Fruit fly (Drosophila melanogaster) whole organism, adult: Measurements from ENCODE around the gene TwdlX.

ENCODE experiments used
- CG12768 ChIP-seq: fragments of 200-800 bp; sonication (Bioruptor generic); optimal IDR thresholded peaks from 2 replicates; lab custom pipeline; 2017; ENCODE audit warnings: missing biosample characterization, missing genetic modification characterization, mild to moderate bottlenecking, moderate library complexity, missing genetic modification reagents
- CG14711 ChIP-seq: fragments of 200-800 bp; sonication (Bioruptor generic); optimal IDR thresholded peaks from 2 replicates; lab custom pipeline; 2018; ENCODE audit warnings: missing biosample characterization, mild to moderate bottlenecking, missing genetic modification characterization, moderate library complexity
- CG1620 ChIP-seq: fragments of 200-800 bp; sonication (Bioruptor generic); optimal IDR thresholded peaks from 2 replicates; lab custom pipeline; 2016; ENCODE audit warnings: missing biosample characterization, missing genetic modification characterization
- Clk ChIP-seq: fragments of 200-800 bp; sonication (Bioruptor generic); optimal IDR thresholded peaks from 2 replicates; lab custom pipeline; 2017; ENCODE audit warnings: missing biosample characterization, missing genetic modification characterization
- Crg-1 ChIP-seq: fragments of 200-800 bp; sonication (Bioruptor generic); optimal IDR thresholded peaks from 2 replicates; lab custom pipeline; 2016; ENCODE audit warnings: missing biosample characterization, missing genetic modification characterization
- Hr96 ChIP-seq: fragments of 200-800 bp; sonication (Bioruptor generic); optimal IDR thresholded peaks from 2 replicates; lab custom pipeline; 2016; ENCODE audit warnings: missing biosample characterization, missing genetic modification characterization
- Mnt ChIP-seq: fragments of 200-800 bp; sonication (Bioruptor generic); optimal IDR thresholded peaks from 2 replicates; lab custom pipeline; 2016; ENCODE audit warnings: missing biosample characterization, mild to moderate bottlenecking, missing genetic modification characterization
- bab1 ChIP-seq: fragments of 200-800 bp; sonication (Bioruptor generic); optimal IDR thresholded peaks from 3 replicates; lab custom pipeline; 2019; ENCODE audit warnings: missing biosample characterization, mild to moderate bottlenecking, missing genetic modification characterization, moderate library complexity
- cic ChIP-seq: fragments of 200-800 bp; sonication (Bioruptor generic); optimal IDR thresholded peaks from 2 replicates; lab custom pipeline; 2017; ENCODE audit warnings: missing biosample characterization, mild to moderate bottlenecking, missing genetic modification characterization, moderate library complexity
- kay ChIP-seq: fragments of 200-800 bp; sonication (Bioruptor generic); peaks from one replicate; lab custom pipeline; 2016; ENCODE audit warnings: missing biosample characterization, missing genetic modification characterization, borderline replicate concordance
- pad ChIP-seq: fragments of 200-800 bp; sonication (Bioruptor generic); optimal IDR thresholded peaks from 3 replicates; lab custom pipeline; 2017; ENCODE audit warnings: missing biosample characterization, missing genetic modification characterization, mild to moderate bottlenecking, moderate library complexity, missing genetic modification reagents
- tj ChIP-seq: fragments of 200-800 bp; sonication (Bioruptor generic); optimal IDR thresholded peaks from 3 replicates; lab custom pipeline; 2017; ENCODE audit warnings: missing biosample characterization, mild to moderate bottlenecking, missing genetic modification characterization, moderate library complexity

DNA sequence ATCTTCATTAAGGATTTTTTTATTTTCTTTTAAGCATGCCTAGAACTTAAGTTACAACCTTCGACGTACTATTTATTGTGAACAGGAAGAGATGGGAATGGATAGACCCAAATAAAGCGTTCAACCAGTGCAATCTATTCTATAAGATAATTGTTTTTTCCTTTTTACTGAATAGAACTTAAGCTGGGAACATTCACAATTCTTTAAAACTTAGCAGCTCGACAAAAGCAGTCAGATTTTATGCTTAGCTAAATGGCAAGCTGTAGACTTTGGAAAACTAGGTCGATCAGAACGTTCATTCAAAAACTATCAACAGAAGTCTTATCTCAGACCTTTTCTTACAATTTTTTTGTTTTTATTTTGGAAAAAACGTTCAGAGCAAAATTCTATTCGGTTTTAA lies 19.9 kb upstream of the TwdlX start, which contains the start of gene CG13008:
- no peak for TF ChIP-seq Clk
- no peak for TF ChIP-seq CG1620 (GFP tag; lab: Kevin White, UChicago)
- TF ChIP-seq kay (GFP tag; lab: Kevin White, UChicago) = no peak
- no peak for TF ChIP-seq Hr96 (GFP tag; lab: Kevin White, UChicago)
- no peak for TF ChIP-seq bab1 (GFP tag; lab: Kevin White, UChicago)
- no peak for TF ChIP-seq cic
- TF ChIP-seq CG14711 (tag; lab: Kevin White, UChicago) = no peak
- no peak for TF ChIP-seq CG12768 (GFP tag; lab: Kevin White, UChicago)
- no peak for TF ChIP-seq Crg-1
- TF ChIP-seq tj (GFP tag; lab: Kevin White, UChicago) = no peak
- TF ChIP-seq Mnt (GFP tag; lab: Kevin White, UChicago) = no peak
- TF ChIP-seq pad = no peak
